Worm (Caenorhabditis elegans) whole organism, young adult: ENCODE results near the gene ugt-23.

ENCODE experiments used
- B0261.1 ChIP-seq: sonication (generic microtip); optimal IDR thresholded peaks from 2 replicates; lab custom pipeline; 2016; ENCODE audit warnings: mild to moderate bottlenecking, missing genetic modification characterization, moderate library complexity, missing compliant biosample characterization
- T07F8.4 ChIP-seq: sonication (generic microtip); optimal IDR thresholded peaks from 2 replicates; lab custom pipeline; 2016; ENCODE audit warnings: mild to moderate bottlenecking, missing genetic modification characterization, moderate library complexity, missing compliant biosample characterization
- cebp-1 ChIP-seq, 2 experiments: fragments of 200-800 bp in 1 of 2; sonication (Bioruptor generic) in 1 of 2; sonication (generic microtip) in 1 of 2; IDR thresholded peaks in 1 of 2; optimal IDR thresholded peaks in 1 of 2; 2 replicates each; pipeline versions ENCODE4 v1.3.6 to Lab custom; 2017 to 2022; ENCODE audit warnings: missing compliant biosample characterization in 2 of 2, missing genetic modification characterization in 2 of 2, mild to moderate bottlenecking in 1 of 2, missing genetic modification reagents in 1 of 2, moderate library complexity in 1 of 2
- lsy-27 ChIP-seq: sonication (generic microtip); optimal IDR thresholded peaks from 2 replicates; lab custom pipeline; 2017; ENCODE audit warnings: missing genetic modification characterization, mild to moderate bottlenecking, missing compliant biosample characterization, antibody characterized with exemption, missing genotype, borderline replicate concordance; ENCODE audit not compliant: insufficient read depth
- madf-3 ChIP-seq: fragments of 200-800 bp; sonication (Bioruptor generic); IDR thresholded peaks from 2 replicates; pipeline ENCODE4 v1.3.6; 2022; ENCODE audit warnings: missing genetic modification reagents, missing genetic modification characterization, missing compliant biosample characterization
- nfya-2 ChIP-seq: fragments of 200-800 bp; sonication (Bioruptor generic); IDR thresholded peaks from 2 replicates; pipeline ENCODE4 v1.3.6; 2022; ENCODE audit warnings: missing genetic modification reagents, missing genetic modification characterization, missing compliant biosample characterization
- sdz-38 ChIP-seq: sonication (generic microtip); optimal IDR thresholded peaks from 2 replicates; lab custom pipeline; 2016; ENCODE audit warnings: missing genotype, missing genetic modification characterization, missing compliant biosample characterization
- unc-130 ChIP-seq: sonication (generic microtip); optimal IDR thresholded peaks from 2 replicates; lab custom pipeline; 2016; ENCODE audit warnings: missing genetic modification reagents, missing genetic modification characterization, missing compliant biosample characterization
- unc-62 ChIP-seq: fragments of 150-350 bp; optimal IDR thresholded peaks from 2 replicates; lab custom pipeline; 2014; ENCODE audit warnings: missing biosample characterization, missing genetic modification reagents, missing genetic modification characterization
- zim-3 ChIP-seq: sonication (generic microtip); optimal IDR thresholded peaks from 2 replicates; lab custom pipeline; 2017; ENCODE audit warnings: mild to moderate bottlenecking, missing genetic modification characterization, moderate library complexity, missing compliant biosample characterization

DNA sequence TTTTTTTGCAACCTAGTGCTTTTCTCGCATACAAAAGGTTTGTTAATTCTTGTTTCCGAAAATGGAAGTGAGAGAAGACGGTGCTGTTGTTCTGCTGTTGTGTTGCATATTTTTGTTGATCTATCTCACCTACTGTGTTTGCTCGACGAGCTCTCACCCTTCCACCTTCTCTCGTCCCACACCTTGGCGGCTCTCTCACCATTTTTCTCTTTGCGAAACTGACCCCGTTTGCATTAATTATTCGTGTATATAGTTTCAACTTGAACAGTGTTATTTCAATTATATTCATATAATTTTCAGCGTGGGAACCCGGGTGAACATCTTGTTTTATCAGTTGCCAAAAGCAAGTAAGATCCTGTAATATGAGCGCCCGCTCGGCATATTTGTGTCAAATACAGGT lies 47.9 kb downstream of the ugt-23 start, which contains the start of gene R07B1.9:
- no peak for TF ChIP-seq zim-3 (tag; lab: Kevin White, UChicago)
- TF ChIP-seq cebp-1 (GFP tag; IDR thresholded peaks at IDR 0.05; lab: Robert Waterston, UW) = no peak
- TF ChIP-seq cebp-1 (tag; optimal IDR thresholded peaks at IDR 0.05; lab: Kevin White, UChicago) = no peak
- TF ChIP-seq lsy-27 (tag; lab: Kevin White, UChicago) = no peak
- TF ChIP-seq B0261.1 (tag; lab: Kevin White, UChicago) = no peak
- TF ChIP-seq madf-3 (GFP tag; lab: Robert Waterston, UW) = no peak
- TF ChIP-seq unc-62 (GFP tag; lab: Kevin White, UChicago) = no peak
- no peak for TF ChIP-seq T07F8.4 (tag; lab: Kevin White, UChicago)
- TF ChIP-seq sdz-38 (tag; lab: Kevin White, UChicago) = no peak
- TF ChIP-seq nfya-2 (GFP tag; lab: Robert Waterston, UW) = no peak
- no peak for TF ChIP-seq unc-130 (GFP tag; lab: Kevin White, UChicago)
